Worm (Caenorhabditis elegans) whole organism, late embryonic: ENCODE data around the gene Y42G9A.1.
A peak's percentile ranks its signal among the peaks of the same experiment; 100 is the strongest.

Experiments used
- C08G9.2 ChIP-seq: sonication (generic microtip); optimal IDR thresholded peaks from 2 replicates; lab custom pipeline; 2016; ENCODE audit warnings: mild to moderate bottlenecking, missing genetic modification characterization, moderate library complexity, missing compliant biosample characterization
- F13H6.1 ChIP-seq: sonication (generic microtip); optimal IDR thresholded peaks from 2 replicates; lab custom pipeline; 2016; ENCODE audit warnings: missing genetic modification characterization, missing compliant biosample characterization
- K02D7.2 ChIP-seq: sonication (generic microtip); optimal IDR thresholded peaks from 2 replicates; lab custom pipeline; 2017; ENCODE audit warnings: mild to moderate bottlenecking, missing genetic modification characterization, missing compliant biosample characterization
- ama-1 ChIP-seq: fragments of 150-350 bp; optimal IDR thresholded peaks from 2 replicates; lab custom pipeline; 2014
- ceh-18 ChIP-seq: sonication (generic microtip); optimal IDR thresholded peaks from 2 replicates; lab custom pipeline; 2016; ENCODE audit warnings: missing genetic modification characterization, missing compliant biosample characterization
- ceh-2 ChIP-seq: sonication (generic microtip); optimal IDR thresholded peaks from 2 replicates; lab custom pipeline; 2016; ENCODE audit warnings: missing genotype, missing genetic modification characterization, missing compliant biosample characterization
- ceh-30 ChIP-seq: fragments of 150-350 bp; optimal IDR thresholded peaks from 2 replicates; lab custom pipeline; 2014; ENCODE audit warnings: missing biosample characterization, missing genetic modification characterization
- ceh-31 ChIP-seq: sonication (generic microtip); optimal IDR thresholded peaks from 2 replicates; lab custom pipeline; 2016; ENCODE audit warnings: missing genetic modification characterization, missing compliant biosample characterization
- ceh-45 ChIP-seq: fragments of 200-800 bp; sonication (Bioruptor generic); IDR thresholded peaks from 2 replicates; pipeline ENCODE4 v1.3.6; 2022; ENCODE audit warnings: missing genetic modification reagents, missing genetic modification characterization, missing compliant biosample characterization
- ceh-6 ChIP-seq: fragments of 200-800 bp; sonication (Bioruptor generic); optimal IDR thresholded peaks from 2 replicates; lab custom pipeline; 2018; ENCODE audit warnings: mild to moderate bottlenecking, missing genetic modification characterization, missing compliant biosample characterization
- dmd-4 ChIP-seq: sonication (generic microtip); optimal IDR thresholded peaks from 2 replicates; lab custom pipeline; 2016; ENCODE audit warnings: borderline replicate concordance, missing genetic modification characterization, missing compliant biosample characterization
- elt-2 ChIP-seq: sonication (generic microtip); optimal IDR thresholded peaks from 2 replicates; lab custom pipeline; 2016; ENCODE audit warnings: missing genetic modification reagents, missing genetic modification characterization, missing compliant biosample characterization
- elt-4 ChIP-seq: sonication (generic microtip); optimal IDR thresholded peaks from 2 replicates; lab custom pipeline; 2016; ENCODE audit warnings: missing genetic modification characterization, missing compliant biosample characterization
- eyg-1 ChIP-seq: sonication (generic microtip); optimal IDR thresholded peaks from 2 replicates; lab custom pipeline; 2016; ENCODE audit warnings: missing genotype, missing genetic modification characterization, missing compliant biosample characterization
- fax-1 ChIP-seq: sonication (generic microtip); optimal IDR thresholded peaks from 2 replicates; lab custom pipeline; 2016; ENCODE audit warnings: missing genotype, missing genetic modification characterization, missing compliant biosample characterization
- fkh-10 ChIP-seq: fragments of 150-350 bp; optimal IDR thresholded peaks from 2 replicates; lab custom pipeline; 2014; ENCODE audit warnings: missing biosample characterization, missing genetic modification reagents, missing genetic modification characterization
- hlh-15 ChIP-seq: sonication (generic microtip); optimal IDR thresholded peaks from 2 replicates; lab custom pipeline; 2016; ENCODE audit warnings: missing genetic modification characterization, missing compliant biosample characterization
- hlh-30 ChIP-seq: sonication (generic microtip); optimal IDR thresholded peaks from 2 replicates; lab custom pipeline; 2017; ENCODE audit warnings: antibody characterized with exemption, missing genetic modification characterization, missing compliant biosample characterization; ENCODE audit not compliant: insufficient read depth
- hlh-8 ChIP-seq: sonication (generic microtip); optimal IDR thresholded peaks from 2 replicates; lab custom pipeline; 2016; ENCODE audit warnings: missing genotype, missing genetic modification characterization, missing compliant biosample characterization
- lim-6 ChIP-seq: sonication (generic microtip); optimal IDR thresholded peaks from 2 replicates; lab custom pipeline; 2016; ENCODE audit warnings: missing genetic modification characterization, missing compliant biosample characterization
- lin-11 ChIP-seq: fragments of 200-800 bp; sonication (Bioruptor generic); optimal IDR thresholded peaks from 2 replicates; lab custom pipeline; 2018; ENCODE audit warnings: mild to moderate bottlenecking, missing genetic modification characterization, missing compliant biosample characterization
- madf-2 ChIP-seq: sonication (generic microtip); optimal IDR thresholded peaks from 2 replicates; lab custom pipeline; 2017; ENCODE audit warnings: missing genetic modification characterization, missing compliant biosample characterization
- nfya-1 ChIP-seq: sonication (generic microtip); optimal IDR thresholded peaks from 2 replicates; lab custom pipeline; 2017; ENCODE audit warnings: missing genetic modification characterization, mild to moderate bottlenecking, missing compliant biosample characterization, antibody characterized with exemption, moderate library complexity
- nhr-11 ChIP-seq: fragments of 150-350 bp; optimal IDR thresholded peaks from 2 replicates; lab custom pipeline; 2014; ENCODE audit warnings: missing biosample characterization, missing genetic modification characterization
- nhr-232 ChIP-seq: sonication (generic microtip); optimal IDR thresholded peaks from 2 replicates; lab custom pipeline; 2016; ENCODE audit warnings: missing genetic modification characterization, missing compliant biosample characterization
- pag-3 ChIP-seq: sonication (generic microtip); optimal IDR thresholded peaks from 2 replicates; lab custom pipeline; 2016; ENCODE audit warnings: missing compliant biosample characterization, missing genetic modification characterization, borderline replicate concordance
- pax-1 ChIP-seq: fragments of 150-350 bp; optimal IDR thresholded peaks from 2 replicates; lab custom pipeline; 2014; ENCODE audit warnings: missing biosample characterization, missing genetic modification characterization
- pha-4 ChIP-seq: fragments of 150-350 bp; optimal IDR thresholded peaks from 2 replicates; lab custom pipeline; 2018; ENCODE audit warnings: missing biosample characterization, missing genetic modification reagents, missing genetic modification characterization
- pqm-1 ChIP-seq: sonication (generic microtip); optimal IDR thresholded peaks from 2 replicates; lab custom pipeline; 2016; ENCODE audit warnings: missing genetic modification characterization, missing compliant biosample characterization
- pros-1 ChIP-seq: fragments of 150-350 bp; optimal IDR thresholded peaks from 2 replicates; lab custom pipeline; 2014; ENCODE audit warnings: missing biosample characterization, missing genetic modification reagents, missing genetic modification characterization
- ref-2 ChIP-seq: sonication (generic microtip); optimal IDR thresholded peaks from 2 replicates; lab custom pipeline; 2016; ENCODE audit warnings: missing genetic modification characterization, missing compliant biosample characterization
- rnt-1 ChIP-seq: sonication (generic microtip); optimal IDR thresholded peaks from 2 replicates; lab custom pipeline; 2016; ENCODE audit warnings: missing genetic modification characterization, missing compliant biosample characterization
- sox-2 ChIP-seq: fragments of 200-800 bp; sonication (Bioruptor generic); IDR thresholded peaks from 2 replicates; pipeline ENCODE4 v1.3.6; 2022; ENCODE audit warnings: missing genetic modification reagents, missing genetic modification characterization, missing compliant biosample characterization
- syd-9 ChIP-seq: sonication (generic microtip); optimal IDR thresholded peaks from 2 replicates; lab custom pipeline; 2016; ENCODE audit warnings: mild to moderate bottlenecking, missing genetic modification characterization, moderate library complexity, missing compliant biosample characterization
- tbx-2 ChIP-seq: sonication (generic microtip); optimal IDR thresholded peaks from 2 replicates; lab custom pipeline; 2016; ENCODE audit warnings: missing genetic modification characterization, missing compliant biosample characterization
- ttx-3 ChIP-seq: sonication (generic microtip); optimal IDR thresholded peaks from 2 replicates; lab custom pipeline; 2016; ENCODE audit warnings: missing genetic modification reagents, missing genetic modification characterization, missing compliant biosample characterization
- unc-55 ChIP-seq: sonication (generic microtip); optimal IDR thresholded peaks from 2 replicates; lab custom pipeline; 2017; ENCODE audit warnings: missing biosample characterization, missing genetic modification reagents, missing genetic modification characterization
- zip-5 ChIP-seq: sonication (generic microtip); optimal IDR thresholded peaks from 2 replicates; lab custom pipeline; 2016; ENCODE audit warnings: missing genetic modification characterization, missing compliant biosample characterization

The Y42G9A.1 gene

ce11 chrIII:6170038-6170437, 20.3 kb downstream of the Y42G9A.1 start:
- TF ChIP-seq pros-1 (no peak), pax-1 (tag; lab: Kevin White, UChicago) (peak; percentile 72), ceh-31 (tag; lab: Kevin White, UChicago) (peak; percentile 31), ttx-3 (no peak), nfya-1 (peak; percentile 35), elt-4 (tag; lab: Kevin White, UChicago) (no peak), ama-1 (lab: Kevin White, UChicago) (no peak), hlh-30 (no peak), ceh-18 (tag; lab: Kevin White, UChicago) (peak; percentile 45), ceh-45 (GFP tag; lab: Robert Waterston, UW) (no peak), dmd-4 (tag; lab: Kevin White, UChicago) (no peak), tbx-2 (no peak), fax-1 (no peak), syd-9 (no peak), pha-4 (no peak), pqm-1 (tag; lab: Kevin White, UChicago) (no peak), C08G9.2 (tag; lab: Kevin White, UChicago) (no peak), ref-2 (tag; lab: Kevin White, UChicago) (no peak), F13H6.1 (no peak), ceh-2 (no peak), nhr-232 (tag; lab: Kevin White, UChicago) (no peak), rnt-1 (tag; lab: Kevin White, UChicago) (peak; percentile 42), pag-3 (tag; lab: Kevin White, UChicago) (no peak), madf-2 (no peak), unc-55 (GFP tag; lab: Kevin White, UChicago) (peak; percentile 44), fkh-10 (GFP tag; lab: Kevin White, UChicago) (no peak), hlh-15 (tag; lab: Kevin White, UChicago) (no peak), hlh-8 (tag; lab: Kevin White, UChicago) (no peak)

ce11 chrIII:6173020-6173597, 23.3 kb downstream of the Y42G9A.1 start, which contains the start of the genes abcf-3 and F42A10.5:
TSS of gene abcf-3 (plus strand) at chrIII:6173403.
TSS of gene F42A10.5 (minus strand) at chrIII:6173477.
- TF ChIP-seq nfya-1 (peak; percentile 32), elt-2 (tag; lab: Kevin White, UChicago) (peak; percentile 18), ceh-6 (GFP tag; lab: Kevin White, UChicago) (no peak)

- TF ChIP-seq zip-5 (no peak), hlh-8 (tag; lab: Kevin White, UChicago) (no peak), nhr-232 (tag; lab: Kevin White, UChicago) (no peak), ttx-3 (no peak), lin-11 (tag; lab: Kevin White, UChicago) (no peak), fkh-10 (GFP tag; lab: Kevin White, UChicago) (no peak), eyg-1 (tag; lab: Kevin White, UChicago) (no peak), sox-2 (GFP tag; lab: Robert Waterston, UW) (no peak), elt-4 (tag; lab: Kevin White, UChicago) (no peak), F13H6.1 (no peak), nhr-11 (tag; lab: Kevin White, UChicago) (no peak), nfya-1 (no peak), lim-6 (no peak), ceh-30 (no peak), ceh-45 (GFP tag; lab: Robert Waterston, UW) (no peak), K02D7.2 (no peak)
- TF ChIP-seq, all 69 proteins: peak for 0
Observed at ce11 chrIII:6176172-6176571, 26.4 kb downstream of the Y42G9A.1 start.

ce11 chrIII:6176761-6177160, 27.0 kb downstream of the Y42G9A.1 start, which contains the start of gene F42A10.6:
TSS of gene F42A10.6 (minus strand) at chrIII:6176861.
- TF ChIP-seq C08G9.2 (tag; lab: Kevin White, UChicago) (no peak), syd-9 (no peak), pqm-1 (tag; lab: Kevin White, UChicago) (no peak), nhr-232 (tag; lab: Kevin White, UChicago) (no peak), fax-1 (no peak), sox-2 (GFP tag; lab: Robert Waterston, UW) (no peak), nfya-1 (no peak), unc-55 (GFP tag; lab: Kevin White, UChicago) (no peak)
